Fruit fly (Drosophila melanogaster) whole organism, wandering third instar larva: ENCODE results near the gene Ifrd1.
A peak's percentile ranks its signal among the peaks of the same experiment; 100 is the strongest.

Experiments used
- Abd-B ChIP-seq: fragments of >200 bp; optimal IDR thresholded peaks from 2 replicates; lab custom pipeline; 2017; ENCODE audit warnings: missing biosample characterization, missing genetic modification characterization
- CG32264 ChIP-seq: fragments of 200-800 bp; sonication (Bioruptor generic); optimal IDR thresholded peaks from 2 replicates; lab custom pipeline; 2016; ENCODE audit warnings: missing biosample characterization, missing genetic modification characterization
- CrebA ChIP-seq: fragments of 200-800 bp; sonication (Bioruptor generic); optimal IDR thresholded peaks from 2 replicates; lab custom pipeline; 2016; ENCODE audit warnings: missing biosample characterization, mild to moderate bottlenecking, missing genetic modification characterization, borderline replicate concordance
- Dfd ChIP-seq: fragments of >200 bp; optimal IDR thresholded peaks from 2 replicates; lab custom pipeline; 2017; ENCODE audit warnings: missing biosample characterization, missing genetic modification characterization
- Dif ChIP-seq: fragments of 200-275, 200-300 bp; sonication (Bioruptor generic); optimal IDR thresholded peaks from 2 replicates; lab custom pipeline; 2018; ENCODE audit warnings: missing biosample characterization, missing genetic modification characterization; ENCODE audit not compliant: partially characterized antibody
- GATAd ChIP-seq: sonication (Bioruptor generic); optimal IDR thresholded peaks from 2 replicates; lab custom pipeline; 2016; ENCODE audit warnings: missing biosample characterization, missing genetic modification characterization
- Hnf4 ChIP-seq: fragments of 200-800 bp; sonication (Bioruptor generic); optimal IDR thresholded peaks from 2 replicates; lab custom pipeline; 2016; ENCODE audit warnings: missing biosample characterization, mild to moderate bottlenecking, missing genetic modification characterization
- Hr78 ChIP-seq: fragments of >200 bp; optimal IDR thresholded peaks from 2 replicates; lab custom pipeline; 2017; ENCODE audit warnings: missing biosample characterization, missing genetic modification characterization
- Hr83 ChIP-seq: fragments of 200-300 bp; sonication (Bioruptor generic); optimal IDR thresholded peaks from 2 replicates; lab custom pipeline; 2016; ENCODE audit warnings: missing biosample characterization, mild to moderate bottlenecking, missing genetic modification characterization, moderate library complexity; ENCODE audit not compliant: poor library complexity, severe bottlenecking
- Jra ChIP-seq: sonication (Bioruptor generic); optimal IDR thresholded peaks from 2 replicates; lab custom pipeline; 2016; ENCODE audit warnings: missing biosample characterization, missing genetic modification characterization
- Mio ChIP-seq: sonication (Bioruptor generic); optimal IDR thresholded peaks from 2 replicates; lab custom pipeline; 2016; ENCODE audit warnings: missing biosample characterization, missing genetic modification characterization
- N ChIP-seq: fragments of >200 bp; optimal IDR thresholded peaks from 2 replicates; lab custom pipeline; 2018; ENCODE audit warnings: missing biosample characterization, missing external identifiers, missing genetic modification characterization
- OdsH ChIP-seq: fragments of 200-800 bp; sonication (Bioruptor generic); optimal IDR thresholded peaks from 2 replicates; lab custom pipeline; 2016; ENCODE audit warnings: missing biosample characterization, mild to moderate bottlenecking, missing genetic modification characterization
- Rel ChIP-seq, 2 experiments: fragments of 200-800 bp; sonication (Bioruptor generic) in 1 of 2; optimal IDR thresholded peaks; 2 replicates in 1 of 2; 3 replicates in 1 of 2; lab custom pipeline; 2016 to 2019; ENCODE audit warnings: mild to moderate bottlenecking in 2 of 2, missing biosample characterization in 2 of 2, missing genetic modification characterization in 2 of 2, moderate library complexity in 1 of 2
- Vsx2 ChIP-seq: fragments of 200-300, 225-300 bp; sonication (Bioruptor generic); optimal IDR thresholded peaks from 2 replicates; lab custom pipeline; 2018; ENCODE audit warnings: missing biosample characterization, missing genetic modification characterization; ENCODE audit not compliant: partially characterized antibody
- dl ChIP-seq, 2 experiments: fragments of 175-275, 200-275 bp in 1 of 2; fragments of 200-275 bp in 1 of 2; sonication (Bioruptor generic); optimal IDR thresholded peaks; lab custom pipeline; 2018; ENCODE audit warnings: mild to moderate bottlenecking in 2 of 2, missing biosample characterization in 2 of 2, missing genetic modification characterization in 2 of 2, moderate library complexity in 2 of 2; ENCODE audit not compliant: partially characterized antibody in 2 of 2, insufficient read depth in 1 of 2
- dmrt93B ChIP-seq: fragments of 200-800 bp; sonication (Bioruptor generic); optimal IDR thresholded peaks from 2 replicates; lab custom pipeline; 2018; ENCODE audit warnings: missing biosample characterization, mild to moderate bottlenecking, missing genetic modification characterization
- dsf ChIP-seq: sonication (Bioruptor generic); optimal IDR thresholded peaks from 2 replicates; lab custom pipeline; 2016; ENCODE audit warnings: missing biosample characterization, missing genetic modification characterization, borderline replicate concordance
- fru ChIP-seq: fragments of 200-800 bp; sonication (Bioruptor generic); optimal IDR thresholded peaks from 3 replicates; lab custom pipeline; 2016; ENCODE audit warnings: missing biosample characterization, mild to moderate bottlenecking, missing genetic modification characterization
- h ChIP-seq: fragments of 200-800 bp; sonication (Bioruptor generic); optimal IDR thresholded peaks from 3 replicates; lab custom pipeline; 2016; ENCODE audit warnings: missing biosample characterization, mild to moderate bottlenecking, missing genetic modification characterization
- jim ChIP-seq: fragments of 175-275, 200-325 bp; sonication (Bioruptor generic); optimal IDR thresholded peaks from 2 replicates; lab custom pipeline; 2016; ENCODE audit warnings: missing biosample characterization, mild to moderate bottlenecking, missing genetic modification characterization
- lola ChIP-seq: fragments of >200 bp; optimal IDR thresholded peaks from 2 replicates; lab custom pipeline; 2017; ENCODE audit warnings: missing biosample characterization, missing genetic modification characterization
- pan ChIP-seq: fragments of >200 bp; optimal IDR thresholded peaks from 2 replicates; lab custom pipeline; 2017
- psq ChIP-seq: fragments of 200-800 bp; sonication (Bioruptor generic); optimal IDR thresholded peaks from 3 replicates; lab custom pipeline; 2017; ENCODE audit warnings: missing biosample characterization, mild to moderate bottlenecking, missing genetic modification characterization, moderate library complexity
- rgr ChIP-seq: fragments of 200-800 bp; sonication (Bioruptor generic); optimal IDR thresholded peaks from 3 replicates; lab custom pipeline; 2016; ENCODE audit warnings: missing biosample characterization, mild to moderate bottlenecking, missing genetic modification characterization
- sage ChIP-seq: fragments of 200-800 bp; sonication (Bioruptor generic); optimal IDR thresholded peaks from 2 replicates; lab custom pipeline; 2016; ENCODE audit warnings: missing biosample characterization, mild to moderate bottlenecking, missing genetic modification characterization
- usp ChIP-seq: fragments of >200 bp; optimal IDR thresholded peaks from 2 replicates; lab custom pipeline; 2017; ENCODE audit warnings: missing biosample characterization, missing genetic modification characterization
- woc ChIP-seq: sonication (Bioruptor generic); optimal IDR thresholded peaks from 2 replicates; lab custom pipeline; 2016; ENCODE audit warnings: missing biosample characterization, mild to moderate bottlenecking, missing genetic modification characterization

Gene Ifrd1

dm6 chr2L:2869008-2869702 is 5.1 kb downstream of the Ifrd1 start, which contains the start of gene CG8813:
Gene CG8813, plus strand, starts transcription at chr2L:2869652.
- TF ChIP-seq Hr83 (GFP tag; lab: Kevin White, UChicago): no peak
- TF ChIP-seq woc (GFP tag; lab: Kevin White, UChicago): no peak
- no peak for TF ChIP-seq Dfd
- TF ChIP-seq CrebA: no peak
- no peak for TF ChIP-seq Abd-B
- no peak for TF ChIP-seq lola (GFP tag; lab: Kevin White, UChicago)
- TF ChIP-seq h (GFP tag; lab: Kevin White, UChicago): no peak
- no peak for TF ChIP-seq jim (GFP tag; lab: Kevin White, UChicago)
- no peak for TF ChIP-seq OdsH
- TF ChIP-seq pan: no peak
- no peak for TF ChIP-seq fru (GFP tag; lab: Kevin White, UChicago)
- TF ChIP-seq Hr78: no peak
- no peak for TF ChIP-seq usp (GFP tag; lab: Kevin White, UChicago)
- TF ChIP-seq Mio (GFP tag; lab: Kevin White, UChicago): no peak
- no peak for TF ChIP-seq Dif
- no peak for TF ChIP-seq GATAd (GFP tag; lab: Kevin White, UChicago)
- no peak for TF ChIP-seq dmrt93B (GFP tag; lab: Kevin White, UChicago)

- TF ChIP-seq Hnf4 (GFP tag; lab: Kevin White, UChicago) (peak; percentile 12), dmrt93B (GFP tag; lab: Kevin White, UChicago) (no peak), Abd-B (no peak), Mio (GFP tag; lab: Kevin White, UChicago) (no peak), Vsx2 (GFP tag; lab: Kevin White, UChicago) (no peak), dl (GFP tag; optimal IDR thresholded peaks at IDR 0.05; lab: Kevin White, UChicago; ENCODE audit: insufficient read depth in 1 of 2, partially characterized antibody in 2 of 2) (no peak), sage (GFP tag; lab: Kevin White, UChicago) (no peak), Rel (GFP tag; optimal IDR thresholded peaks at IDR 0.05; lab: Kevin White, UChicago) (no peak), Rel (tag; optimal IDR thresholded peaks at IDR 0.05; lab: Kevin White, UChicago) (peak; percentile 51)
Measured at dm6 chr2L:2865560-2866309, 8.6 kb downstream of the Ifrd1 start.

- TF ChIP-seq h (GFP tag; lab: Kevin White, UChicago): peak; percentile 18
- no peak for TF ChIP-seq Hr78
- peak; percentile 34 for TF ChIP-seq rgr (GFP tag; lab: Kevin White, UChicago)
- peak; percentile 52 for TF ChIP-seq Hr83 (GFP tag; lab: Kevin White, UChicago)
- TF ChIP-seq dsf: no peak
Measured at dm6 chr2L:2864601-2865000, 9.7 kb downstream of the Ifrd1 start.

dm6 chr2L:2862621-2862962 is 11.7 kb downstream of the Ifrd1 start:
- TF ChIP-seq Jra (GFP tag; lab: Kevin White, UChicago) (no peak), Hnf4 (GFP tag; lab: Kevin White, UChicago) (no peak), psq (GFP tag; lab: Kevin White, UChicago) (no peak), jim (GFP tag; lab: Kevin White, UChicago) (no peak), Mio (GFP tag; lab: Kevin White, UChicago) (no peak), Hr83 (GFP tag; lab: Kevin White, UChicago) (no peak), Rel (GFP tag; optimal IDR thresholded peaks at IDR 0.05; lab: Kevin White, UChicago) (no peak), Rel (tag; optimal IDR thresholded peaks at IDR 0.05; lab: Kevin White, UChicago) (no peak), N (GFP tag; lab: Kevin White, UChicago) (no peak), rgr (GFP tag; lab: Kevin White, UChicago) (no peak), woc (GFP tag; lab: Kevin White, UChicago) (no peak), h (GFP tag; lab: Kevin White, UChicago) (no peak), CG32264 (GFP tag; lab: Kevin White, UChicago) (no peak)
